Fruit fly (Drosophila melanogaster) Kc167 (cell line): ENCODE measurements around the gene pes.

ENCODE experiments used
- Myc ChIP-seq: fragments of >200 bp; optimal IDR thresholded peaks from 2 replicates; lab custom pipeline; 2017; ENCODE audit warnings: missing external identifiers
- h ChIP-seq: fragments of >200 bp; optimal IDR thresholded peaks from 3 replicates; lab custom pipeline; 2018; ENCODE audit warnings: missing external identifiers
- psq ChIP-seq: fragments of >200 bp; optimal IDR thresholded peaks from 2 replicates; lab custom pipeline; 2017; ENCODE audit warnings: missing external identifiers
- ttk ChIP-seq: sonication (Bioruptor generic); optimal IDR thresholded peaks from 2 replicates; lab custom pipeline; 2017; ENCODE audit warnings: missing external identifiers

DNA sequence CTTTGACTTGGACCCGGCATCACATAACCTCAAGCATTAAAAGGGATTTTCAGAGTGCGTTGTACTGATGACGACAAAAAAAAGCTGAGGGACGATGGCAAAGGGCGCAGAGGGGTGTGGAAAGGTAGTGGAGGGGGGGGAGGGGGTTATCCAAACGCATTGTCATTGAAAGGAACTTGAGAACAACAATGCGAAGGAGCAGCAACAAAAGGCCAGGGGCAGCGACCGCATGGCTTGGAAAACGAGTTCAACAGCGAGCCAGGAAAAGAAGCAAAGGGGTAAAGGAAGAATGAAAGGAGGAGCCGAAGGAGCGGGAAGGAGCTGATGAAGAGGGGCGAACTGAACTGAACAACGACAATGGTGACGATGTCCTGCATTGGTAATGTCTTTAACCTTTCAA lies 31.7 kb downstream of the pes start:
- TF ChIP-seq h (lab: Kevin White, UChicago) (no peak), ttk (lab: Kevin White, UChicago) (no peak), Myc (lab: Kevin White, UChicago) (no peak), psq (lab: Kevin White, UChicago) (no peak)
